Worm (Caenorhabditis elegans) whole organism, L4 larva: Measurements from ENCODE around the gene dap-3.
A peak's percentile ranks its signal among the peaks of the same experiment; 100 is the strongest.

Experiments
- F10B5.3 ChIP-seq: sonication (generic microtip); optimal IDR thresholded peaks from 2 replicates; lab custom pipeline; 2016; ENCODE audit warnings: mild to moderate bottlenecking, missing genetic modification characterization, missing compliant biosample characterization
- T26A8.4 ChIP-seq: fragments of 200-800 bp; sonication (Bioruptor generic); IDR thresholded peaks from 2 replicates; pipeline ENCODE4 v1.3.6; 2022; ENCODE audit warnings: missing genetic modification characterization, missing compliant biosample characterization
- Y48G9A.11 ChIP-seq: fragments of 200-800 bp; sonication (Bioruptor generic); IDR thresholded peaks from 2 replicates; pipeline ENCODE4 v1.3.6; 2022; ENCODE audit warnings: missing genetic modification reagents, missing genetic modification characterization, missing compliant biosample characterization
- Y5F2A.4 ChIP-seq: fragments of 200-800 bp; sonication (Bioruptor generic); optimal IDR thresholded peaks from 2 replicates; lab custom pipeline; 2018; ENCODE audit warnings: mild to moderate bottlenecking, missing genetic modification characterization, missing compliant biosample characterization
- ZK546.5 ChIP-seq, 2 experiments: sonication (generic microtip); optimal IDR thresholded peaks; 2 replicates each; lab custom pipeline; 2017; ENCODE audit warnings: missing biosample characterization in 2 of 2, missing genetic modification characterization in 2 of 2
- aha-1 ChIP-seq: fragments of 150-350 bp; peaks from one replicate; lab custom pipeline; 2014; ENCODE audit warnings: missing biosample characterization, missing genetic modification characterization
- aly-2 ChIP-seq: sonication (generic microtip); optimal IDR thresholded peaks from 2 replicates; lab custom pipeline; 2018; ENCODE audit warnings: missing biosample characterization, missing genetic modification characterization
- ceh-44 ChIP-seq: fragments of 200-800 bp; sonication (Bioruptor generic); IDR thresholded peaks from 2 replicates; pipeline ENCODE4 v1.3.6; 2022; ENCODE audit warnings: missing genetic modification reagents, missing genetic modification characterization, missing compliant biosample characterization
- ceh-62 ChIP-seq: sonication (generic microtip); optimal IDR thresholded peaks from 2 replicates; lab custom pipeline; 2017; ENCODE audit warnings: missing biosample characterization, missing genetic modification characterization
- ceh-82 ChIP-seq: sonication (generic microtip); optimal IDR thresholded peaks from 2 replicates; lab custom pipeline; 2017; ENCODE audit warnings: missing biosample characterization, missing genetic modification characterization
- cey-2 ChIP-seq: sonication (generic microtip); optimal IDR thresholded peaks from 3 replicates; lab custom pipeline; 2017; ENCODE audit warnings: missing genetic modification characterization, mild to moderate bottlenecking, missing compliant biosample characterization, antibody characterized with exemption, borderline replicate concordance; ENCODE audit not compliant: insufficient read depth
- ctbp-1 ChIP-seq: fragments of 200-800 bp; sonication (Bioruptor generic); IDR thresholded peaks from 2 replicates; pipeline ENCODE4 v1.3.6; 2022; ENCODE audit warnings: missing genetic modification reagents, missing genetic modification characterization, missing compliant biosample characterization
- daf-8 ChIP-seq: fragments of 200-800 bp; sonication (Bioruptor generic); IDR thresholded peaks from 2 replicates; pipeline ENCODE4 v1.3.6; 2022; ENCODE audit warnings: missing genetic modification characterization, missing compliant biosample characterization
- dmd-6 ChIP-seq: fragments of 200-800 bp; sonication (Bioruptor generic); IDR thresholded peaks from 2 replicates; pipeline ENCODE4 v1.3.6; 2022; ENCODE audit warnings: missing genetic modification reagents, missing genetic modification characterization, missing compliant biosample characterization
- egl-43 ChIP-seq: fragments of 200-800 bp; sonication (Bioruptor generic); IDR thresholded peaks from 2 replicates; pipeline ENCODE4 v1.3.6; 2022; ENCODE audit warnings: missing genetic modification reagents, missing genetic modification characterization, missing compliant biosample characterization
- fkh-10 ChIP-seq: fragments of 150-350 bp; optimal IDR thresholded peaks from 2 replicates; lab custom pipeline; 2014; ENCODE audit warnings: missing biosample characterization, missing genetic modification reagents, missing genetic modification characterization
- gei-8 ChIP-seq: fragments of 200-800 bp; sonication (Bioruptor generic); optimal IDR thresholded peaks from 2 replicates; lab custom pipeline; 2018; ENCODE audit warnings: mild to moderate bottlenecking, missing genetic modification characterization, missing compliant biosample characterization
- hif-1 ChIP-seq, 2 experiments: sonication (generic microtip); optimal IDR thresholded peaks; 2 replicates each; lab custom pipeline; 2016 to 2017; ENCODE audit warnings: missing compliant biosample characterization in 2 of 2, missing genetic modification characterization in 2 of 2, missing genetic modification reagents in 2 of 2, missing genotype in 2 of 2, mild to moderate bottlenecking in 1 of 2
- hlh-30 ChIP-seq: sonication (generic microtip); optimal IDR thresholded peaks from 2 replicates; lab custom pipeline; 2017; ENCODE audit warnings: antibody characterized with exemption, mild to moderate bottlenecking, missing genetic modification characterization, missing compliant biosample characterization; ENCODE audit not compliant: insufficient read depth
- lim-7 ChIP-seq: fragments of 200-800 bp; sonication (Bioruptor generic); IDR thresholded peaks from 2 replicates; pipeline ENCODE4 v1.3.6; 2022; ENCODE audit warnings: missing genetic modification characterization, missing compliant biosample characterization
- lin-1 ChIP-seq: fragments of 200-800 bp; sonication (Bioruptor generic); IDR thresholded peaks from 2 replicates; pipeline ENCODE4 v1.3.6; 2022; ENCODE audit warnings: missing genetic modification reagents, missing genetic modification characterization, missing compliant biosample characterization
- lin-39 ChIP-seq: fragments of 150-350 bp; optimal IDR thresholded peaks from 2 replicates; lab custom pipeline; 2014; ENCODE audit warnings: missing biosample characterization, missing genetic modification reagents, missing genetic modification characterization
- lir-3 ChIP-seq: sonication (generic microtip); optimal IDR thresholded peaks from 2 replicates; lab custom pipeline; 2016; ENCODE audit warnings: mild to moderate bottlenecking, missing genetic modification characterization, missing compliant biosample characterization
- lsy-2 ChIP-seq, 2 experiments: fragments of 150-350 bp in 1 of 2; sonication (generic microtip) in 1 of 2; optimal IDR thresholded peaks; 2 replicates each; lab custom pipeline; 2014 to 2017; ENCODE audit warnings: missing biosample characterization in 2 of 2, missing genetic modification characterization in 2 of 2
- mep-1 ChIP-seq: fragments of 150-350 bp; sonication (generic microtip); optimal IDR thresholded peaks from 3 replicates; lab custom pipeline; 2014; ENCODE audit warnings: missing biosample characterization, missing genetic modification characterization
- mes-2 ChIP-seq: sonication (generic microtip); optimal IDR thresholded peaks from 2 replicates; lab custom pipeline; 2016; ENCODE audit warnings: missing genotype, mild to moderate bottlenecking, missing genetic modification characterization, missing compliant biosample characterization; ENCODE audit not compliant: poor library complexity, severe bottlenecking
- nhr-10 ChIP-seq: fragments of 150-350 bp; optimal IDR thresholded peaks from 2 replicates; lab custom pipeline; 2014; ENCODE audit warnings: missing biosample characterization, missing genetic modification characterization
- nhr-102 ChIP-seq: sonication (generic microtip); optimal IDR thresholded peaks from 2 replicates; lab custom pipeline; 2016; ENCODE audit warnings: mild to moderate bottlenecking, missing genetic modification characterization, moderate library complexity, missing compliant biosample characterization
- nhr-237 ChIP-seq: sonication (generic microtip); optimal IDR thresholded peaks from 2 replicates; lab custom pipeline; 2017; ENCODE audit warnings: missing biosample characterization, missing genetic modification characterization
- nhr-28 ChIP-seq: fragments of 150-350 bp; optimal IDR thresholded peaks from 2 replicates; lab custom pipeline; 2014; ENCODE audit warnings: missing biosample characterization, missing genetic modification characterization
- nhr-41 ChIP-seq: fragments of 200-800 bp; sonication (Bioruptor generic); IDR thresholded peaks from 2 replicates; pipeline ENCODE4 v1.3.6; 2022; ENCODE audit warnings: missing genetic modification reagents, missing genetic modification characterization, missing compliant biosample characterization
- nhr-77 ChIP-seq: fragments of 150-350 bp; optimal IDR thresholded peaks from 2 replicates; lab custom pipeline; 2014; ENCODE audit warnings: missing biosample characterization, missing genetic modification characterization
- pha-4 ChIP-seq, 2 experiments: fragments of 150-350 bp in 1 of 2; fragments of 200-800 bp in 1 of 2; sonication (Bioruptor generic) in 1 of 2; IDR thresholded peaks in 1 of 2; optimal IDR thresholded peaks in 1 of 2; 2 replicates each; pipeline versions ENCODE4 v1.3.6 to Lab custom; 2014 to 2022; ENCODE audit warnings: missing genetic modification characterization in 2 of 2, missing genetic modification reagents in 2 of 2, missing biosample characterization in 1 of 2, missing compliant biosample characterization in 1 of 2
- php-3 ChIP-seq: fragments of 200-800 bp; sonication (Bioruptor generic); IDR thresholded peaks from 2 replicates; pipeline ENCODE4 v1.3.6; 2022; ENCODE audit warnings: missing genetic modification reagents, missing genetic modification characterization, missing compliant biosample characterization
- pqm-1 ChIP-seq: sonication (generic microtip); optimal IDR thresholded peaks from 2 replicates; lab custom pipeline; 2017; ENCODE audit warnings: missing biosample characterization, missing genetic modification characterization
- saeg-2 ChIP-seq: fragments of 200-800 bp; sonication (Bioruptor generic); IDR thresholded peaks from 2 replicates; pipeline ENCODE4 v1.3.6; 2022; ENCODE audit warnings: missing genetic modification reagents, missing genetic modification characterization, missing compliant biosample characterization
- sdz-12 ChIP-seq: fragments of 200-800 bp; sonication (Bioruptor generic); optimal IDR thresholded peaks from 2 replicates; lab custom pipeline; 2018; ENCODE audit warnings: mild to moderate bottlenecking, missing genetic modification characterization, missing compliant biosample characterization
- set-16 ChIP-seq: fragments of 200-800 bp; sonication (Bioruptor generic); IDR thresholded peaks from 2 replicates; pipeline ENCODE4 v1.3.6; 2022; ENCODE audit warnings: missing genetic modification reagents, missing genetic modification characterization, missing compliant biosample characterization
- skn-1 ChIP-seq: fragments of 150-350 bp; optimal IDR thresholded peaks from 2 replicates; lab custom pipeline; 2014; ENCODE audit warnings: missing biosample characterization, missing genetic modification characterization
- snpc-1.2 ChIP-seq: fragments of 200-800 bp; sonication (Bioruptor generic); IDR thresholded peaks from 2 replicates; pipeline ENCODE4 v1.3.6; 2022; ENCODE audit warnings: missing genetic modification reagents, missing genetic modification characterization, missing compliant biosample characterization
- snpc-4 ChIP-seq: fragments of 150-350 bp; optimal IDR thresholded peaks from 2 replicates; lab custom pipeline; 2014; ENCODE audit warnings: missing biosample characterization, missing genetic modification characterization
- spr-3 ChIP-seq: fragments of 200-800 bp; sonication (Bioruptor generic); optimal IDR thresholded peaks from 2 replicates; lab custom pipeline; 2018; ENCODE audit warnings: mild to moderate bottlenecking, missing genetic modification characterization, missing compliant biosample characterization
- unc-62 ChIP-seq, 3 experiments: fragments of 150-350 bp in 1 of 3; sonication (generic microtip); optimal IDR thresholded peaks in 2 of 3; peaks in 1 of 3; 1 replicate in 1 of 3; 2 replicates in 2 of 3; lab custom pipeline; 2014 to 2017; ENCODE audit warnings: missing biosample characterization in 3 of 3, missing genetic modification characterization in 3 of 3, missing genetic modification reagents in 3 of 3, missing genotype in 1 of 3
- vab-7 ChIP-seq: fragments of 200-800 bp; sonication (Bioruptor generic); IDR thresholded peaks from 2 replicates; pipeline ENCODE4 v1.3.6; 2022; ENCODE audit warnings: missing genetic modification reagents, missing genetic modification characterization, missing compliant biosample characterization
- zfp-2 ChIP-seq: sonication (generic microtip); optimal IDR thresholded peaks from 2 replicates; lab custom pipeline; 2016; ENCODE audit warnings: mild to moderate bottlenecking, missing genetic modification characterization, missing compliant biosample characterization
- zfp-3 ChIP-seq: fragments of 200-800 bp; sonication (Bioruptor generic); conservative IDR thresholded peaks from 2 replicates; pipeline ENCODE4 v1.3.6; 2022; ENCODE audit warnings: missing genetic modification reagents, missing genetic modification characterization, missing compliant biosample characterization
- zip-2 ChIP-seq: fragments of 150-350 bp; optimal IDR thresholded peaks from 2 replicates; lab custom pipeline; 2014; ENCODE audit warnings: missing biosample characterization, missing genetic modification characterization
- ztf-7 ChIP-seq: fragments of 150-350 bp; optimal IDR thresholded peaks from 2 replicates; lab custom pipeline; 2014; ENCODE audit warnings: missing biosample characterization, missing genetic modification characterization

dap-3 gene

ce11 chrII:10559671-10560184, 21.2 kb upstream of the dap-3 start (continued):
- TF ChIP-seq fkh-10 (GFP tag; lab: Kevin White, UChicago) = no peak
- TF ChIP-seq aha-1 (tag; lab: Kevin White, UChicago) = no peak
- no peak for TF ChIP-seq mes-2
- peak; percentile 33 for TF ChIP-seq pqm-1 (tag; lab: Kevin White, UChicago)
- no peak for TF ChIP-seq F10B5.3 (tag; lab: Kevin White, UChicago)
- TF ChIP-seq pha-4 (GFP tag; IDR thresholded peaks at IDR 0.05; lab: Robert Waterston, UW) = peak; percentile 53; the same call in 1 of the 2 replicates
- no peak for TF ChIP-seq pha-4 (tag; optimal IDR thresholded peaks at IDR 0.05; lab: Kevin White, UChicago)
- peak; percentile 45 for TF ChIP-seq nhr-102
- no peak for TF ChIP-seq saeg-2
- TF ChIP-seq zfp-2 (tag; lab: Kevin White, UChicago) = no peak
- no peak for TF ChIP-seq aly-2 (tag; lab: Kevin White, UChicago)
- TF ChIP-seq Y48G9A.11 (GFP tag; lab: Robert Waterston, UW) = no peak
- no peak for TF ChIP-seq snpc-1.2 (GFP tag; lab: Robert Waterston, UW)
- no peak for TF ChIP-seq daf-8
- 0 out of 2 replicates have a peak, but pooled peaks have one; percentile 13 for TF ChIP-seq ctbp-1 (GFP tag; lab: Robert Waterston, UW)
- TF ChIP-seq lsy-2 (tag; optimal IDR thresholded peaks at IDR 0.05; lab: Kevin White, UChicago) = peak in 1 of 2 experiments; percentile 29
- peak; percentile 51 for TF ChIP-seq mep-1 (tag; lab: Kevin White, UChicago)
- TF ChIP-seq dmd-6 = no peak
- TF ChIP-seq nhr-237 = no peak
- no peak for TF ChIP-seq spr-3 (GFP tag; lab: Kevin White, UChicago)
- no peak for TF ChIP-seq hlh-30 (tag; lab: Kevin White, UChicago)
- 0 out of 2 replicates have a peak, but pooled peaks have one; percentile 11 for TF ChIP-seq php-3 (GFP tag; lab: Robert Waterston, UW)
- TF ChIP-seq lin-39 (tag; lab: Kevin White, UChicago) = no peak

- TF ChIP-seq ceh-44 (GFP tag; lab: Robert Waterston, UW) = peak; percentile 96
- peak; percentile 96 for TF ChIP-seq ztf-7 (tag; lab: Kevin White, UChicago)
- peak; percentile 73 for TF ChIP-seq skn-1 (tag; lab: Kevin White, UChicago)
- TF ChIP-seq T26A8.4 (GFP tag; lab: Robert Waterston, UW) = peak; percentile 99
- peak; percentile 49 for TF ChIP-seq ceh-62 (tag; lab: Kevin White, UChicago)
- peak; percentile 100 for TF ChIP-seq nhr-77 (tag; lab: Kevin White, UChicago)
- peak; percentile 96 for TF ChIP-seq gei-8 (GFP tag; lab: Kevin White, UChicago)
- peak; percentile 98 for TF ChIP-seq saeg-2
- peak; percentile 99 for TF ChIP-seq nhr-28
- TF ChIP-seq lin-1 (GFP tag; lab: Robert Waterston, UW) = peak; percentile 99
- peak; percentile 95 for TF ChIP-seq egl-43 (GFP tag; lab: Robert Waterston, UW)
- TF ChIP-seq nhr-41 (GFP tag; lab: Robert Waterston, UW) = peak; percentile 97
- TF ChIP-seq nhr-10 (tag; lab: Kevin White, UChicago) = peak; percentile 98
- peak; percentile 95 for TF ChIP-seq cey-2
- TF ChIP-seq ZK546.5 (tag; optimal IDR thresholded peaks at IDR 0.05; lab: Kevin White, UChicago) = peak in 1 of 2 experiments; percentile 90
- peak; percentile 87 for TF ChIP-seq lir-3 (tag; lab: Kevin White, UChicago)
- peak; percentile 83 for TF ChIP-seq lim-7 (GFP tag; lab: Robert Waterston, UW)
- TF ChIP-seq zfp-3 (GFP tag; lab: Robert Waterston, UW) = peak; percentile 100
- peak; percentile 30; the same call in 1 of the 2 replicates for TF ChIP-seq set-16 (GFP tag; lab: Robert Waterston, UW)
- TF ChIP-seq zip-2 (tag; lab: Kevin White, UChicago) = peak; percentile 95
- TF ChIP-seq ceh-82 (tag; lab: Kevin White, UChicago) = peak; percentile 74
- peak; percentile 62 for TF ChIP-seq snpc-4
- peak; percentile 96 for TF ChIP-seq sdz-12 (GFP tag; lab: Kevin White, UChicago)
- TF ChIP-seq mes-2 = peak; percentile 100
- TF ChIP-seq hif-1 (tag; optimal IDR thresholded peaks at IDR 0.05; lab: Kevin White, UChicago) = peak; percentile 89 to 97
- TF ChIP-seq fkh-10 (GFP tag; lab: Kevin White, UChicago) = peak; percentile 100
- peak; percentile 19 to 100 for TF ChIP-seq unc-62 (GFP tag; optimal IDR thresholded peaks at IDR 0.05 in 1 of 2; lab: Kevin White, UChicago)
- TF ChIP-seq unc-62 (tag; optimal IDR thresholded peaks at IDR 0.05; lab: Kevin White, UChicago) = no peak
- peak; percentile 97 for TF ChIP-seq Y5F2A.4 (GFP tag; lab: Kevin White, UChicago)
- peak; percentile 100 for TF ChIP-seq mep-1 (tag; lab: Kevin White, UChicago)
- TF ChIP-seq vab-7 (GFP tag; lab: Robert Waterston, UW) = peak; percentile 99
Measured at ce11 chrII:10563368-10563767, 17.6 kb upstream of the dap-3 start, which contains the start of gene cdc-48.1. Gene cdc-48.1, minus strand, starts transcription at chrII:10563407.
